Worm (Caenorhabditis elegans) whole organism, young adult: ENCODE data around the gene mig-10.
A peak's percentile ranks its signal among the peaks of the same experiment; 100 is the strongest.

ENCODE experiments used
- B0261.1 ChIP-seq: sonication (generic microtip); optimal IDR thresholded peaks from 2 replicates; lab custom pipeline; 2016; ENCODE audit warnings: mild to moderate bottlenecking, missing genetic modification characterization, moderate library complexity, missing compliant biosample characterization
- F37B4.10 ChIP-seq: fragments of 200-800 bp; sonication (Bioruptor generic); IDR thresholded peaks from 2 replicates; pipeline ENCODE4 v1.3.6; 2022; ENCODE audit warnings: missing genetic modification characterization, missing compliant biosample characterization
- F39B2.1 ChIP-seq: fragments of 200-800 bp; sonication (Bioruptor generic); IDR thresholded peaks from 2 replicates; pipeline ENCODE4 v1.3.6; 2022; ENCODE audit warnings: missing genetic modification reagents, missing genetic modification characterization, missing compliant biosample characterization
- F52B5.7 ChIP-seq: sonication (generic microtip); optimal IDR thresholded peaks from 2 replicates; lab custom pipeline; 2016; ENCODE audit warnings: mild to moderate bottlenecking, missing genetic modification characterization, missing compliant biosample characterization
- K12H6.12 ChIP-seq: fragments of 200-800 bp; sonication (Bioruptor generic); optimal IDR thresholded peaks from 2 replicates; lab custom pipeline; 2018; ENCODE audit warnings: mild to moderate bottlenecking, missing genetic modification characterization, missing compliant biosample characterization
- Y79H2A.3 ChIP-seq: fragments of 200-800 bp; sonication (Bioruptor generic); conservative IDR thresholded peaks from 2 replicates; pipeline ENCODE4 v1.3.6; 2022; ENCODE audit warnings: missing genetic modification reagents, missing genetic modification characterization, missing compliant biosample characterization
- ama-1 ChIP-seq, 3 experiments: fragments of 150-350 bp in 1 of 3; sonication (generic microtip) in 2 of 3; optimal IDR thresholded peaks; 2 replicates each; lab custom pipeline; 2014 to 2018; ENCODE audit warnings: missing biosample characterization in 2 of 3, missing genetic modification characterization in 2 of 3, missing genetic modification reagents in 2 of 3
- athp-1 ChIP-seq: sonication (generic microtip); optimal IDR thresholded peaks from 2 replicates; lab custom pipeline; 2017; ENCODE audit warnings: mild to moderate bottlenecking, missing genetic modification characterization, missing compliant biosample characterization
- ccch-3 ChIP-seq: fragments of 200-800 bp; sonication (Bioruptor generic); optimal IDR thresholded peaks from 2 replicates; lab custom pipeline; 2018; ENCODE audit warnings: mild to moderate bottlenecking, missing genetic modification characterization, missing compliant biosample characterization
- ceh-27 ChIP-seq: fragments of 200-800 bp; sonication (Bioruptor generic); optimal IDR thresholded peaks from 2 replicates; lab custom pipeline; 2018; ENCODE audit warnings: mild to moderate bottlenecking, missing genetic modification characterization, moderate library complexity, missing compliant biosample characterization
- ceh-91 ChIP-seq: fragments of 200-800 bp; sonication (Bioruptor generic); IDR thresholded peaks from 2 replicates; pipeline ENCODE4 v1.3.6; 2022; ENCODE audit warnings: missing genetic modification reagents, missing genetic modification characterization, missing compliant biosample characterization
- dox-1 ChIP-seq: fragments of 200-800 bp; sonication (Bioruptor generic); IDR thresholded peaks from 2 replicates; pipeline ENCODE4 v1.3.6; 2022; ENCODE audit warnings: missing genetic modification reagents, missing genetic modification characterization, missing compliant biosample characterization
- fkh-3 ChIP-seq: sonication (generic microtip); optimal IDR thresholded peaks from 2 replicates; lab custom pipeline; 2016; ENCODE audit warnings: mild to moderate bottlenecking, missing genetic modification characterization, missing compliant biosample characterization
- gei-17 ChIP-seq: fragments of 200-800 bp; sonication (Bioruptor generic); optimal IDR thresholded peaks from 2 replicates; lab custom pipeline; 2018; ENCODE audit warnings: mild to moderate bottlenecking, missing genetic modification characterization, missing compliant biosample characterization
- hlh-12 ChIP-seq: sonication (generic microtip); optimal IDR thresholded peaks from 2 replicates; lab custom pipeline; 2016; ENCODE audit warnings: missing genetic modification characterization, missing compliant biosample characterization
- hmg-1.2 ChIP-seq: fragments of 200-800 bp; sonication (Bioruptor generic); IDR thresholded peaks from 2 replicates; pipeline ENCODE4 v1.3.6; 2022; ENCODE audit warnings: missing genetic modification reagents, missing genetic modification characterization, missing compliant biosample characterization
- lir-1 ChIP-seq: fragments of 200-800 bp; sonication (Bioruptor generic); conservative IDR thresholded peaks from 2 replicates; pipeline ENCODE4 v1.3.6; 2022; ENCODE audit warnings: missing genetic modification reagents, missing genetic modification characterization, missing compliant biosample characterization
- mcd-1 ChIP-seq: fragments of 200-800 bp; sonication (Bioruptor generic); IDR thresholded peaks from 2 replicates; pipeline ENCODE4 v1.3.6; 2022; ENCODE audit warnings: missing genetic modification reagents, missing genetic modification characterization, missing compliant biosample characterization
- mes-4 ChIP-seq: sonication (generic microtip); optimal IDR thresholded peaks from 2 replicates; lab custom pipeline; 2016; ENCODE audit warnings: missing genotype, missing genetic modification characterization, missing compliant biosample characterization
- nhr-179 ChIP-seq: sonication (generic microtip); optimal IDR thresholded peaks from 2 replicates; lab custom pipeline; 2016; ENCODE audit warnings: mild to moderate bottlenecking, missing genetic modification characterization, missing compliant biosample characterization
- nhr-80 ChIP-seq: sonication (generic microtip); optimal IDR thresholded peaks from 2 replicates; lab custom pipeline; 2016; ENCODE audit warnings: missing genetic modification characterization, missing compliant biosample characterization
- rpc-1 ChIP-seq, 2 experiments: fragments of 150-350 bp in 1 of 2; sonication (generic microtip) in 1 of 2; optimal IDR thresholded peaks; 2 replicates each; lab custom pipeline; 2014 to 2018; ENCODE audit warnings: missing biosample characterization in 1 of 2, missing genetic modification characterization in 1 of 2, missing genetic modification reagents in 1 of 2, missing genotype in 1 of 2
- snpc-3.4 ChIP-seq: sonication (generic microtip); optimal IDR thresholded peaks from 2 replicates; lab custom pipeline; 2017; ENCODE audit warnings: missing genetic modification characterization, mild to moderate bottlenecking, missing compliant biosample characterization, antibody characterized with exemption, moderate library complexity, missing genotype, missing genetic modification reagents
- sptf-2 ChIP-seq: fragments of 200-800 bp; sonication (Bioruptor generic); optimal IDR thresholded peaks from 2 replicates; lab custom pipeline; 2018; ENCODE audit warnings: mild to moderate bottlenecking, missing genetic modification characterization, missing compliant biosample characterization
- zim-3 ChIP-seq: sonication (generic microtip); optimal IDR thresholded peaks from 2 replicates; lab custom pipeline; 2017; ENCODE audit warnings: mild to moderate bottlenecking, missing genetic modification characterization, moderate library complexity, missing compliant biosample characterization
- ztf-18 ChIP-seq: sonication (generic microtip); optimal IDR thresholded peaks from 2 replicates; lab custom pipeline; 2016; ENCODE audit warnings: missing genotype, mild to moderate bottlenecking, missing genetic modification characterization, missing compliant biosample characterization
- ztf-22 ChIP-seq: fragments of 200-800 bp; sonication (Bioruptor generic); optimal IDR thresholded peaks from 2 replicates; lab custom pipeline; 2018; ENCODE audit warnings: mild to moderate bottlenecking, missing genetic modification characterization, moderate library complexity, missing compliant biosample characterization
- ztf-25 ChIP-seq: fragments of 200-800 bp; sonication (Bioruptor generic); IDR thresholded peaks from 2 replicates; pipeline ENCODE4 v1.3.6; 2022; ENCODE audit warnings: missing genetic modification reagents, missing genetic modification characterization, missing compliant biosample characterization
- ztf-3 ChIP-seq: fragments of 200-800 bp; sonication (Bioruptor generic); optimal IDR thresholded peaks from 2 replicates; lab custom pipeline; 2018; ENCODE audit warnings: mild to moderate bottlenecking, missing genetic modification characterization, missing compliant biosample characterization

Gene mig-10

DNA sequence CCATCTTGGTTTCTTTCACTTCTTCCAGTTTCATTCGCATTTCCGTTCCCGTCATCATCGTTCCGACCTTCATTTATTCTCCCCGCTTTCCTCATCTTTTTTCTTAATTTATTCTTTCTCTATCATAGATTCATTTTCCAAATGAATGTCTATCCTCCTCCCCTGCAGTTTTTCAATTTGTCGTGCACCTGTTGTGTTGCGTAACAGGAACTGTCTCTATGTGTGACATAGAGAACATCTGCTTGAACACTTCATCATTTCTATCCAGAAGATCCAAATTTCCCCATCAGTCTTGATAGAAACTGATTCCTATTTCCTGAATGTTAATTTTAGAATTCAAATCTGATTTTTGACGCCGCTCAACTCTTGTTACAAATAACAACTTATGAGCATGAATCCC, 4.6 kb downstream of the mig-10 start:
- no peak for TF ChIP-seq mes-4 (tag; lab: Kevin White, UChicago)
- no peak for TF ChIP-seq F52B5.7
- no peak for TF ChIP-seq ztf-25 (GFP tag; lab: Robert Waterston, UW)

DNA sequence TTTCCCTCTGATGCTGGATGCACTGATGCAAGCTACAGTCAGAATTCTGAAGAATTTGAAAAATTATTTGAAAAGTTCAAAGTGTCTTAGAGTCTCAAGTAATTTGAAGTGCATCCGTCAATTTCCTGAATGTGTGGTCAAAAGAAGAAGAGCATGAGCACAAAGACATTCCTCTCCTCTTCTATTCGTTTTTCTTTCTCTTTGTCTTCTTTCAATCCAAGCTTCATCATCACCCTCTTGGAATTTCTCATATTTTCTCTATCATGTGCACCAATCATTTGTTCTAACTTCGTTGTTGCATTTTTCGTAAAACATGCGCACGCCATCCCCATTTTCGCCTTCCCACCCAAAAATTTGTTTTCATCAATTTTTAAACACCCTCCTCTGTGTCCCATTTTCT, 7.1 kb downstream of the mig-10 start:
- TF ChIP-seq sptf-2 (GFP tag; lab: Kevin White, UChicago) (no peak), ceh-27 (GFP tag; lab: Kevin White, UChicago) (peak; percentile 18)
- TF ChIP-seq, all 124 proteins: peak for 1

DNA sequence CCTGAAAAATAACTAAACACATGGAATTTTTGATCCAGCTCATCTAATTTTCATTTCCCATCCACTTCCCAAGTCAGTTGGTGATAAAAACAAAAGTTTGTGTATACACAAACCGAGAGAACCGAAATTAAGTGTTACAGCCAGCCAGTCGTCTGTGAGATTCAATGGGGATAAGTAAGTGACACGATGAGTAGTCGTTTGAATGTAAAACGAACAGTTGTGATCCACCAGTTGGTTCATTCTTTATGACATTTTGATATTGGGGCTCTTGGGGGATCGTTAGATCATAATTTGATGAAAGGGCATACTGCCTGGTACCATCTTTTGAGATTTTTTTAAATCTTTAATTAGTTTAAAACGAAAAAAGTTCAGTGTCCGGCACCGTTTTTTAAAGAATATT, 7.9 kb downstream of the mig-10 start:
- TF ChIP-seq athp-1 (tag; lab: Kevin White, UChicago) (no peak), lir-1 (GFP tag; lab: Robert Waterston, UW) (no peak), nhr-179 (tag; lab: Kevin White, UChicago) (no peak), ama-1 (optimal IDR thresholded peaks at IDR 0.05; lab: Kevin White, UChicago) (no peak), ama-1 (GFP tag; optimal IDR thresholded peaks at IDR 0.05; lab: Kevin White, UChicago) (no peak), snpc-3.4 (tag; lab: Kevin White, UChicago) (no peak), rpc-1 (optimal IDR thresholded peaks at IDR 0.05; lab: Kevin White, UChicago) (no peak), rpc-1 (tag; optimal IDR thresholded peaks at IDR 0.05; lab: Kevin White, UChicago) (no peak), hlh-12 (tag; lab: Kevin White, UChicago) (no peak), Y79H2A.3 (GFP tag; lab: Robert Waterston, UW) (no peak), fkh-3 (no peak), gei-17 (GFP tag; lab: Kevin White, UChicago) (no peak), ccch-3 (GFP tag; lab: Kevin White, UChicago) (no peak)

DNA sequence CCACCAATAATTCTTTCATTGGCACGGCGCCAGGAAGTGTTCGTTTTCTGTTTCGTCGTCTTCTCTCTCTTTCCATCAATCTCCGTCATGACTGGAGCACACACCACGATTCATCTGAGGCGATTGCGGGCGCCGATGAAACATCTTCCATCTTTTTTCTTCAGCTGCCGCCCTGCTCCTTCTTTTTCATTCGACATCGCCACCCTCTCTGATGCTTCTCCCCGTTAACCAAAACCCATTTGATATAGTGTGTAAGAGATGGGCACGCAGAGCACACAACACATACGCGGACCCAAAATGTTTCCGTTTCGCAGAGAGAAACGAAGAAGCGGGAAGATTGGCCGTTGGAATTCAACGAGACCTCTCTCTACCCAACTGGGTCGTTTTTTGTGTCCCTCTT, 8.6 kb downstream of the mig-10 start:
- TF ChIP-seq hmg-1.2 (GFP tag; lab: Robert Waterston, UW) (0 out of 2 replicates have a peak, but pooled peaks have one; percentile 15), dox-1 (GFP tag; lab: Robert Waterston, UW) (no peak), K12H6.12 (tag; lab: Kevin White, UChicago) (peak; percentile 46)

DNA sequence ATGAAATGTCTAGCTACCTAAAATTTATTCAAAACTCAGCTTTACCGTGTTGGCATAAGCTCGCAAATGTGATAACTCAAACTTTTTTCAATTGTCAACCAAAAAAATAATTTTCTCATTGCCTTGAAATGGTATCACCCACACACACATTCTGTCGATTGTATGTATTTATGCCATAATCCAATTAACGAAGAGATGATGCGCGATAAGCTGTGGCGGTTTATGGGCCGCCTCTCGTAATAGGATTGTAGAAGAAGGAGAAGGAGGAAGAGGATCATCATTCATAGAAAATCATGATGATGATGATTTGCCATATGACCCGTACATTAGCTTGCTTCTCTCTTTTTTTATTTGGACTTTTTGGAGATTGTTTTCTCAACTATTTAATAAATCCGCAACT, 10.3 kb downstream of the mig-10 start:
- TF ChIP-seq F37B4.10: no peak
- no peak for TF ChIP-seq B0261.1 (tag; lab: Kevin White, UChicago)
- TF ChIP-seq mcd-1 (GFP tag; lab: Robert Waterston, UW): no peak
- TF ChIP-seq ztf-3 (GFP tag; lab: Kevin White, UChicago): no peak
- TF ChIP-seq ztf-22 (GFP tag; lab: Kevin White, UChicago): no peak
- TF ChIP-seq F39B2.1 (GFP tag; lab: Robert Waterston, UW): no peak
- TF ChIP-seq ztf-18 (tag; lab: Kevin White, UChicago): no peak
- no peak for TF ChIP-seq Y79H2A.3 (GFP tag; lab: Robert Waterston, UW)
- TF ChIP-seq ceh-91: no peak

DNA sequence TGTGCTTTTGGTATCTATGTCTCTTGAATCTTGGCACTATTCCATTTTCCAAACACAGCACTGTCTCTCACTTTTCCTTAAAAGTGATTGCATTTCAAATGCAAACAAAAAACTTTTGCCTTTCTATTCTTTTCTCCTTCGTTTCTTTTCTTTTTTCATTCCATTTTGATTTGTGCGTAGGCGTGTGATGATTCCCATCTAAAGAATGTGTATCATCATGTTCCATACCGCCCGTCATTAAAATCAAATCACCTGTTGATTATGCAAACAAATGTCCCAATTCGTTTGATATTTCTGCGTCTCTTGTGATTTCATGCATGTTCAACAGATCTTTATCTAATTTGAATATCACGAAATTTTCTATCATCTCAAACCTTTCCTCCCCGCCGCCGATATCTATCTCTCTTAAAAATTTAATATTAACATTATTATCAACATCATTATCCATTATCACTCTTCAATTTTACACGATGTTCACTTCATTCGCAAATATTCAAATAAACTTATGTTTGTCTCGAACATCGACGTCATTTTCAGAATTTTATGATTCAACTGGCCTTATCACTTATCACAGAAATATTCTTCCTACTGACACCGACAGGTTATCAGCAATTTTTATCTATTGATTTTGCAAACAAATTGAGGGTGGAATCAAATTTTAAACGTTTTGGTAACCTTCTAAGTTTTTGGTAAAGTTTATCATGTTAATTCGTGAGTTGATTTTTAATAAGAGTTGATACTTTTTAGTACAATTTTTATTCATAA, 12.5 kb downstream of the mig-10 start:
- TF ChIP-seq zim-3 (tag; lab: Kevin White, UChicago): no peak
- peak; percentile 60 for TF ChIP-seq nhr-80 (tag; lab: Kevin White, UChicago)
- TF ChIP-seq dox-1 (GFP tag; lab: Robert Waterston, UW): 0 out of 2 replicates have a peak, but pooled peaks have one; percentile 22
- TF ChIP-seq, all 124 proteins: peak for 2
